Worm (Caenorhabditis elegans): ENCODE measurements around the gene fbxb-63.

fbxb-63 gene

DNA sequence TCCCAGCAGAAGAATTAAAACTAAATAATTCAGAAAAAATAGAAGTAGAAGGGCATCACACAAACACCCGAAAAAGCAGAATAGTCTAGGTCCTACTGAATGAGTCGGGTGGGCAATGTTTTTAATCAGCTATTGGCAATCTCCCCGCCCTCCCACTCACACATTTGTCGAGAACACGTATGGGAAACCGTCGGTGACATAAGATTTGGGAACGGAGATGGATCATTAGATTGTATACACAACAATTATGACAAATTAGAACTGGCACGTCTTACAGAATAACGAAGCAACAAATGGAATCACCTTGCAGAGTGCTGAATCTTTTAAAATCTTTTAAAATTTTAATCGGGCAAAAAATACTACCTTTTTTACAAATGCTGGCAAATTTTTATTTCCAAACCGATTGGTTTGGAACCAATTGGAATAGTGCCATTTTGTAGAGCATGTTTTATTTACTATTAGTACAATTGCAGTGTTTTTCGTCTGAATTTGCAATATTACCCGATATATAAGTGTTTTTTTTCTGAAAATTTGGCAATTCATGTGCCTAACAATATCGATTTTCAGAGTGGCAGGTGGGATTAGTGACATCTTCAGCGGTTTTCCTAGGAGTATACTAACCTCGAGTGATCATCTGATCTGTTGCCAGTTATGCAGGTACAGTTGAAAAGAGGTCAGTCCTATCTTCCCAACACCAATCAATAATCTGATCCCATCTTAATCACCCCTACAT, 15.3 kb downstream of the fbxb-63 start, which contains the start of the genes F55C9.3 and fbxb-57:
TSS of gene F55C9.3 (minus strand) at position 101 of the 733 bp plus-strand sequence.
TSS of gene fbxb-57 (plus strand) at position 683 of the 733 bp plus-strand sequence.
- no peak for TF ChIP-seq mdl-1 (tag; optimal IDR thresholded peaks at IDR 0.05)
- no peak for TF ChIP-seq skn-1 (tag; optimal IDR thresholded peaks at IDR 0.05)
- no peak for TF ChIP-seq ets-5 (GFP tag; IDR thresholded peaks at IDR 0.05)
- no peak for TF ChIP-seq aly-2 (tag; optimal IDR thresholded peaks at IDR 0.05)
- no peak for TF ChIP-seq nhr-12 (tag; optimal IDR thresholded peaks at IDR 0.05)
- no peak for TF ChIP-seq ces-1 (GFP tag; optimal IDR thresholded peaks at IDR 0.05)
- TF ChIP-seq tlp-1 (tag; optimal IDR thresholded peaks at IDR 0.05): no peak
- no peak for TF ChIP-seq lin-15B (tag; optimal IDR thresholded peaks at IDR 0.05)
- TF ChIP-seq snu-23 (GFP tag; optimal IDR thresholded peaks at IDR 0.05): no peak

ce11 chrV:19285921-19286320, 17.6 kb downstream of the fbxb-63 start:
- TF ChIP-seq unc-86 (tag; optimal IDR thresholded peaks at IDR 0.05) (no peak), swsn-7 (tag; optimal IDR thresholded peaks at IDR 0.05) (no peak), sox-4 (tag; optimal IDR thresholded peaks at IDR 0.05) (no peak), ceh-90 (tag; optimal IDR thresholded peaks at IDR 0.05) (no peak), unc-130 (tag; optimal IDR thresholded peaks at IDR 0.05) (no peak), ztf-11 (tag; optimal IDR thresholded peaks at IDR 0.05) (no peak), unc-62 (GFP tag; optimal IDR thresholded peaks at IDR 0.05) (no peak), ztf-4 (tag; optimal IDR thresholded peaks at IDR 0.05) (no peak), F16B12.6 (tag; optimal IDR thresholded peaks at IDR 0.05) (no peak), ceh-8 (GFP tag; optimal IDR thresholded peaks at IDR 0.05) (no peak)

DNA sequence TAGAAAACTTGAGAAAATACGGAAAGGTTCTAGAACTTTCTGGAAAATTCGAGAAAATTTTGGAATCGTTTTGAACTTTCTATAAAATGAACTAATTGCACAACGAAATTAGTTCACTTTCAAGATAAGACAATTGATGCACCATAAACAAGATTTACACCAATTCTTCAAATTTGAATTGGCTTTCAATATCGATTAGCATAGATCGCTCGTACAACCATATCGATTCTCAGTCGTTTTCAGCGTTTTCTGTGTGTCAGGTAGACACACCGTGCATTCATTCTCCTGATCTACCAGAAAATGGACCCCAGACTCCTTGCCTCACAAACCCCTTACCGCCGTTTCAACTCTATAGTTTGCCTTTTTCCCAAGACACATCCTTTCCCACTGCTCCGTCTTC, 21.2 kb downstream of the fbxb-63 start, which contains the start of gene fbxb-117:
TSS of gene fbxb-117 (plus strand) at position 301 of the 400 bp plus-strand sequence.
- TF ChIP-seq ceh-8 (GFP tag; optimal IDR thresholded peaks at IDR 0.05): no peak
- TF ChIP-seq nhr-47 (tag; optimal IDR thresholded peaks at IDR 0.05): no peak
- TF ChIP-seq fkh-4 (tag; optimal IDR thresholded peaks at IDR 0.05; ENCODE audit: borderline replicate concordance): no peak
- TF ChIP-seq C34B4.2 (tag; optimal IDR thresholded peaks at IDR 0.05): no peak
- TF ChIP-seq aly-2 (tag; optimal IDR thresholded peaks at IDR 0.05): no peak
- TF ChIP-seq nhr-19 (GFP tag; conservative IDR thresholded peaks at IDR 0.05): no peak
- no peak for TF ChIP-seq lin-15B (tag; optimal IDR thresholded peaks at IDR 0.05)
- TF ChIP-seq F16B12.6 (tag; optimal IDR thresholded peaks at IDR 0.05): no peak
- no peak for TF ChIP-seq C16A3.4 (tag; optimal IDR thresholded peaks at IDR 0.05)
- TF ChIP-seq blmp-1 (tag; optimal IDR thresholded peaks at IDR 0.05): no peak
- TF ChIP-seq nhr-20 (tag; optimal IDR thresholded peaks at IDR 0.05): no peak
- TF ChIP-seq xbp-1 (tag; optimal IDR thresholded peaks at IDR 0.05): no peak
- TF ChIP-seq elt-3 (tag; optimal IDR thresholded peaks at IDR 0.05): no peak
- TF ChIP-seq ets-5 (GFP tag; IDR thresholded peaks at IDR 0.05): no peak
- no peak for TF ChIP-seq grh-1 (GFP tag; IDR thresholded peaks at IDR 0.05)
- no peak for TF ChIP-seq hlh-4 (tag; optimal IDR thresholded peaks at IDR 0.05)
- no peak for TF ChIP-seq lir-3 (tag; optimal IDR thresholded peaks at IDR 0.05; ENCODE audit: poor library complexity)
- no peak for TF ChIP-seq lin-14 (GFP tag; optimal IDR thresholded peaks at IDR 0.05)

- TF ChIP-seq vab-15 (tag; optimal IDR thresholded peaks at IDR 0.05) (no peak), lin-14 (GFP tag; optimal IDR thresholded peaks at IDR 0.05) (no peak), nhr-84 (tag; optimal IDR thresholded peaks at IDR 0.05) (no peak), C16A3.4 (tag; optimal IDR thresholded peaks at IDR 0.05) (no peak), nhr-12 (tag; optimal IDR thresholded peaks at IDR 0.05) (no peak), elt-2 (tag; optimal IDR thresholded peaks at IDR 0.05) (no peak)
Measured at ce11 chrV:19279888-19280287, 23.6 kb downstream of the fbxb-63 start, which contains the start of gene F21D9.8. F21D9.8 (minus strand) TSS chrV:19279988.

Measured in whole organism, L1 larva.